Worm (Caenorhabditis elegans) whole organism, L1 larva: ENCODE measurements around the gene heh-1.

Experiments
- ceh-88 ChIP-seq: fragments of 200-800 bp; sonication (Bioruptor generic); IDR thresholded peaks from 2 replicates; pipeline ENCODE4 v1.3.6; 2022; ENCODE audit warnings: missing genetic modification characterization, missing compliant biosample characterization
- efl-1 ChIP-seq, 4 experiments: fragments of 150-350 bp; optimal IDR thresholded peaks in 3 of 4; peaks in 1 of 4; 1 replicate in 1 of 4; 2 replicates in 3 of 4; lab custom pipeline; 2014; ENCODE audit warnings: missing biosample characterization in 2 of 4, missing genetic modification characterization in 2 of 4, missing genetic modification reagents in 2 of 4
- fkh-4 ChIP-seq: sonication (generic microtip); optimal IDR thresholded peaks from 2 replicates; lab custom pipeline; 2016; ENCODE audit warnings: missing compliant biosample characterization, missing genetic modification characterization, borderline replicate concordance
- fos-1 ChIP-seq: fragments of 150-350 bp; optimal IDR thresholded peaks from 2 replicates; lab custom pipeline; 2014; ENCODE audit warnings: missing biosample characterization, missing genetic modification characterization
- nhr-76 ChIP-seq: sonication (generic microtip); optimal IDR thresholded peaks from 2 replicates; lab custom pipeline; 2017; ENCODE audit warnings: missing biosample characterization, missing genetic modification characterization
- nhr-85 ChIP-seq: sonication (generic microtip); peaks from one replicate; lab custom pipeline; 2016; ENCODE audit warnings: missing genetic modification characterization, inconsistent platforms, missing compliant biosample characterization
- snu-23 ChIP-seq: sonication (generic microtip); optimal IDR thresholded peaks from 2 replicates; lab custom pipeline; 2016; ENCODE audit warnings: missing genetic modification characterization, missing compliant biosample characterization

DNA sequence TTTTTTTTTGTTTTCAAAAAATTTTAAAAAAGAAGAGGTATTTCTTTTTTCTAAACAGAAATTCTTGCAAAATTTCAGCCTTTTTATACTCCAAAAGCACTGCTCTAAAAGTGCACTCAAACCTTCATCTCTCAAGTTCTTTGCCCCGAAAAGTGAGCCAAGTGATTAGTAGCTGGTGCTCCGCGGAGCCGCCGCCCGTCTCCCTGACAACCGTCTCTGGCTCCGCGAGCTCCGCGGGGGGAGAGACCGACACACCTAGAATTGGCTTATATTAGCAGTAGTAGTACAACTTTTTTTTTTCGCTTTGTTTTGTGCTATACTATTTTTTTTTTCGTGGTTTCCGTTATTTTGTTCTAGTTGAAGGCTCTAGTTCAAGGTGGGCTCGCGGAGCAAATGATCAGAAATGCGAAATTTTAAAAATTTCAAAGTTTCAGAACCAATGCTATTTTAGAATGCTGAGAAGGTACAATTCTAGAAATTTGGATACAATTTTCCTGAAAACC, 33.4 kb upstream of the heh-1 start, which contains the start of gene Y53G8AL.1:
- no peak for TF ChIP-seq nhr-76 (tag; lab: Kevin White, UChicago)
- TF ChIP-seq efl-1 (optimal IDR thresholded peaks at IDR 0.05; lab: Kevin White, UChicago): no peak
- TF ChIP-seq efl-1 (GFP tag; optimal IDR thresholded peaks at IDR 0.05 in 1 of 2; lab: Kevin White, UChicago): no peak
- TF ChIP-seq fkh-4 (tag; lab: Kevin White, UChicago): no peak
- no peak for TF ChIP-seq nhr-85
- TF ChIP-seq fos-1: no peak
- no peak for TF ChIP-seq snu-23 (GFP tag; lab: Kevin White, UChicago)
- TF ChIP-seq ceh-88 (GFP tag; lab: Robert Waterston, UW): no peak
